Worm (Caenorhabditis elegans): ENCODE measurements around the gene syx-16.

syx-16 gene

ce11 chrIII:5160803-5161202 lies 48.1 kb downstream of the syx-16 start:
- TF ChIP-seq nhr-28 (tag; optimal IDR thresholded peaks at IDR 0.05) (no peak), hmg-11 (tag; optimal IDR thresholded peaks at IDR 0.05) (no peak), fos-1 (tag; optimal IDR thresholded peaks at IDR 0.05) (no peak), pqm-1 (tag; optimal IDR thresholded peaks at IDR 0.05) (no peak), nhr-77 (tag; optimal IDR thresholded peaks at IDR 0.05) (no peak), elt-2 (tag; optimal IDR thresholded peaks at IDR 0.05) (no peak), nhr-12 (tag; optimal IDR thresholded peaks at IDR 0.05) (no peak), unc-62 (GFP tag; optimal IDR thresholded peaks at IDR 0.05) (no peak), elt-3 (tag; optimal IDR thresholded peaks at IDR 0.05) (no peak), fkh-2 (tag; optimal IDR thresholded peaks at IDR 0.05) (no peak), nhr-76 (tag; optimal IDR thresholded peaks at IDR 0.05) (no peak), ceh-82 (tag; optimal IDR thresholded peaks at IDR 0.05) (no peak), eor-1 (tag; optimal IDR thresholded peaks at IDR 0.05) (no peak), lin-39 (tag; optimal IDR thresholded peaks at IDR 0.05) (no peak), nfya-1 (tag; optimal IDR thresholded peaks at IDR 0.05; ENCODE audit: insufficient read depth) (no peak), zag-1 (tag; optimal IDR thresholded peaks at IDR 0.05) (no peak), nhr-237 (tag; optimal IDR thresholded peaks at IDR 0.05) (no peak)

DNA sequence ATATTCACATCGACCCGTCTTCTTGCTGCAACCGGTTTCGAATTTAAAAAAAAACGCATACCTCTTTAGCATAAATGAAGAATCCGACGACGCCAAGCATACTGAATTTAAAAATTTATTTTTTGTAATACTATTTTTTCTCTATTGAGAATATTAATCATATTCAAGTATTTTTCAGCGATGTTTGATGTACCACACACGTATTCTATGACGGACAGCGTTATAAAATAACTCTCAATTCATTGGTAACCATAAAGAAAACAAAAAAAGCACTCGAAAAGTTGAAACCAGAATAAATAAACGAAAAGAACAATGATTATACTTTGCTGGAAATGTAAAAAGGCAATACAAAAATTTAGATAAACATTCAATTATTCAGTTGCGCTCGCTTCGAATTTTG lies 49.4 kb downstream of the syx-16 start, which contains the start of gene T10F2.5:
TSS of gene T10F2.5 (minus strand) at position 101 of the 400 bp plus-strand sequence.
- TF ChIP-seq ama-1 (optimal IDR thresholded peaks at IDR 0.05) (no peak), sea-2 (GFP tag; optimal IDR thresholded peaks at IDR 0.05) (no peak), nhr-43 (tag; optimal IDR thresholded peaks at IDR 0.05; ENCODE audit: poor library complexity, severe bottlenecking) (peak; percentile 9), ceh-9 (tag; optimal IDR thresholded peaks at IDR 0.05) (no peak), nhr-23 (tag; optimal IDR thresholded peaks at IDR 0.05) (peak; percentile 0)

DNA sequence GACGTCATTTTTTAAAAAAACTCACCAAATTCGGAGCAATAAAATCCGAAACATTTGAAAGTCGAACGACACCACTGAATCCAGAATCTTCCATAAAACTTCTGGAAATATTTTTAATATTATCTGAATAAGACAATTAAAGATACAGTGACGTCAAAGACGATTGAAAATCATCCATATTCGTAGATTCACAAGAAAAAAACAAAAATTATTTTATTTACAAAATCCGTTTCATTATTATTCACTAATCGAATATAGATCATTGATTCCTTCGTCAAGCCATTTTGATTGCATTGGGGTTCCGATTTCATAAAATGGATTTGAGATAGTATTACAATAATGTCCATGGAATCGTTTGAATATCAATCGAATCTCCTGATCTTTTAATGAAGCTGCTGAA lies 50.2 kb downstream of the syx-16 start, which contains the start of gene oxy-4:
TSS of gene oxy-4 (minus strand) at position 101 of the 400 bp plus-strand sequence.
- TF ChIP-seq lin-39 (tag; optimal IDR thresholded peaks at IDR 0.05) (no peak), nhr-11 (tag; optimal IDR thresholded peaks at IDR 0.05) (no peak), hmg-11 (tag; optimal IDR thresholded peaks at IDR 0.05) (no peak), zag-1 (tag; optimal IDR thresholded peaks at IDR 0.05) (no peak), elt-2 (tag; optimal IDR thresholded peaks at IDR 0.05) (no peak), snpc-4 (tag; optimal IDR thresholded peaks at IDR 0.05) (no peak), pqm-1 (tag; optimal IDR thresholded peaks at IDR 0.05) (no peak), lin-15B (tag; optimal IDR thresholded peaks at IDR 0.05) (no peak), ceh-9 (tag; optimal IDR thresholded peaks at IDR 0.05) (no peak)
